Worm (Caenorhabditis elegans) whole organism, L4 larva: ENCODE measurements around the gene sru-35.

Experiments used
- F10B5.3 ChIP-seq: sonication (generic microtip); optimal IDR thresholded peaks from 2 replicates; lab custom pipeline; 2016; ENCODE audit warnings: mild to moderate bottlenecking, missing genetic modification characterization, missing compliant biosample characterization
- F37D6.2 ChIP-seq: sonication (generic microtip); optimal IDR thresholded peaks from 2 replicates; lab custom pipeline; 2016; ENCODE audit warnings: mild to moderate bottlenecking, missing genetic modification characterization, missing compliant biosample characterization
- F44E2.7 ChIP-seq: fragments of 200-800 bp; sonication (Bioruptor generic); IDR thresholded peaks from 2 replicates; pipeline ENCODE4 v2.1.2; 2022; ENCODE audit warnings: missing genetic modification characterization, missing compliant biosample characterization
- T20F7.1 ChIP-seq: fragments of 200-800 bp; sonication (Bioruptor generic); optimal IDR thresholded peaks from 2 replicates; lab custom pipeline; 2018; ENCODE audit warnings: mild to moderate bottlenecking, missing genetic modification characterization, missing compliant biosample characterization
- T26A8.4 ChIP-seq: fragments of 200-800 bp; sonication (Bioruptor generic); IDR thresholded peaks from 2 replicates; pipeline ENCODE4 v1.3.6; 2022; ENCODE audit warnings: missing genetic modification characterization, missing compliant biosample characterization
- Y5F2A.4 ChIP-seq: fragments of 200-800 bp; sonication (Bioruptor generic); optimal IDR thresholded peaks from 2 replicates; lab custom pipeline; 2018; ENCODE audit warnings: mild to moderate bottlenecking, missing genetic modification characterization, missing compliant biosample characterization
- Y75B8A.6 ChIP-seq: fragments of 200-800 bp; sonication (Bioruptor generic); IDR thresholded peaks from 2 replicates; pipeline ENCODE4 v1.3.6; 2022; ENCODE audit warnings: missing genetic modification reagents, missing genetic modification characterization, missing compliant biosample characterization
- aly-2 ChIP-seq: sonication (generic microtip); optimal IDR thresholded peaks from 2 replicates; lab custom pipeline; 2018; ENCODE audit warnings: missing biosample characterization, missing genetic modification characterization
- ceh-20 ChIP-seq: fragments of 200-800 bp; sonication (Bioruptor generic); IDR thresholded peaks from 2 replicates; pipeline ENCODE4 v1.3.6; 2022; ENCODE audit warnings: missing genetic modification reagents, missing genetic modification characterization, missing compliant biosample characterization
- ceh-32 ChIP-seq: sonication (generic microtip); optimal IDR thresholded peaks from 2 replicates; lab custom pipeline; 2016; ENCODE audit warnings: mild to moderate bottlenecking, missing genetic modification characterization, missing compliant biosample characterization; ENCODE audit not compliant: poor library complexity
- ceh-44 ChIP-seq: fragments of 200-800 bp; sonication (Bioruptor generic); IDR thresholded peaks from 2 replicates; pipeline ENCODE4 v1.3.6; 2022; ENCODE audit warnings: missing genetic modification reagents, missing genetic modification characterization, missing compliant biosample characterization
- ceh-62 ChIP-seq: sonication (generic microtip); optimal IDR thresholded peaks from 2 replicates; lab custom pipeline; 2017; ENCODE audit warnings: missing biosample characterization, missing genetic modification characterization
- cey-2 ChIP-seq: sonication (generic microtip); optimal IDR thresholded peaks from 3 replicates; lab custom pipeline; 2017; ENCODE audit warnings: missing genetic modification characterization, mild to moderate bottlenecking, missing compliant biosample characterization, antibody characterized with exemption, borderline replicate concordance; ENCODE audit not compliant: insufficient read depth
- daf-8 ChIP-seq: fragments of 200-800 bp; sonication (Bioruptor generic); IDR thresholded peaks from 2 replicates; pipeline ENCODE4 v1.3.6; 2022; ENCODE audit warnings: missing genetic modification characterization, missing compliant biosample characterization
- dmd-8 ChIP-seq: fragments of 200-800 bp; sonication (Bioruptor generic); IDR thresholded peaks from 2 replicates; pipeline ENCODE4 v1.3.6; 2022; ENCODE audit warnings: missing genetic modification characterization, missing compliant biosample characterization
- duxl-1 ChIP-seq: sonication (generic microtip); optimal IDR thresholded peaks from 2 replicates; lab custom pipeline; 2016; ENCODE audit warnings: mild to moderate bottlenecking, missing genetic modification characterization, moderate library complexity, missing compliant biosample characterization; ENCODE audit not compliant: poor library complexity
- egl-43 ChIP-seq: fragments of 200-800 bp; sonication (Bioruptor generic); IDR thresholded peaks from 2 replicates; pipeline ENCODE4 v1.3.6; 2022; ENCODE audit warnings: missing genetic modification reagents, missing genetic modification characterization, missing compliant biosample characterization
- fkh-10 ChIP-seq: fragments of 150-350 bp; optimal IDR thresholded peaks from 2 replicates; lab custom pipeline; 2014; ENCODE audit warnings: missing biosample characterization, missing genetic modification reagents, missing genetic modification characterization
- fos-1 ChIP-seq: fragments of 150-350 bp; optimal IDR thresholded peaks from 2 replicates; lab custom pipeline; 2014; ENCODE audit warnings: missing biosample characterization, missing genetic modification characterization
- gei-8 ChIP-seq: fragments of 200-800 bp; sonication (Bioruptor generic); optimal IDR thresholded peaks from 2 replicates; lab custom pipeline; 2018; ENCODE audit warnings: mild to moderate bottlenecking, missing genetic modification characterization, missing compliant biosample characterization
- hlh-30 ChIP-seq: sonication (generic microtip); optimal IDR thresholded peaks from 2 replicates; lab custom pipeline; 2017; ENCODE audit warnings: antibody characterized with exemption, mild to moderate bottlenecking, missing genetic modification characterization, missing compliant biosample characterization; ENCODE audit not compliant: insufficient read depth
- jun-1 ChIP-seq: fragments of 150-350 bp; optimal IDR thresholded peaks from 2 replicates; lab custom pipeline; 2014; ENCODE audit warnings: missing biosample characterization, missing genetic modification reagents, missing genetic modification characterization
- lin-15B ChIP-seq: fragments of 150-350 bp; sonication (generic microtip); optimal IDR thresholded peaks from 3 replicates; lab custom pipeline; 2014; ENCODE audit warnings: missing biosample characterization, missing genetic modification characterization
- lin-38 ChIP-seq: fragments of 200-800 bp; sonication (Bioruptor generic); IDR thresholded peaks from 2 replicates; pipeline ENCODE4 v1.3.6; 2022; ENCODE audit warnings: missing genetic modification reagents, missing genetic modification characterization, missing compliant biosample characterization
- lsy-2 ChIP-seq, 2 experiments: fragments of 150-350 bp in 1 of 2; sonication (generic microtip) in 1 of 2; optimal IDR thresholded peaks; 2 replicates each; lab custom pipeline; 2014 to 2017; ENCODE audit warnings: missing biosample characterization in 2 of 2, missing genetic modification characterization in 2 of 2
- mdt-29 ChIP-seq: fragments of 200-800 bp; sonication (Bioruptor generic); IDR thresholded peaks from 2 replicates; pipeline ENCODE4 v1.3.6; 2022; ENCODE audit warnings: missing genetic modification reagents, missing genetic modification characterization, missing compliant biosample characterization
- mxl-2 ChIP-seq: fragments of 200-800 bp; sonication (Bioruptor generic); conservative IDR thresholded peaks from 2 replicates; pipeline ENCODE4 v1.3.6; 2022; ENCODE audit warnings: missing genetic modification reagents, missing genetic modification characterization, missing compliant biosample characterization
- nhr-102 ChIP-seq: sonication (generic microtip); optimal IDR thresholded peaks from 2 replicates; lab custom pipeline; 2016; ENCODE audit warnings: mild to moderate bottlenecking, missing genetic modification characterization, moderate library complexity, missing compliant biosample characterization
- nhr-11 ChIP-seq: fragments of 150-350 bp; optimal IDR thresholded peaks from 2 replicates; lab custom pipeline; 2014; ENCODE audit warnings: missing biosample characterization, missing genetic modification characterization
- nhr-25 ChIP-seq: sonication (generic microtip); optimal IDR thresholded peaks from 2 replicates; lab custom pipeline; 2017; ENCODE audit warnings: missing genetic modification characterization, mild to moderate bottlenecking, missing compliant biosample characterization, antibody characterized with exemption, moderate library complexity, borderline replicate concordance; ENCODE audit not compliant: insufficient read depth
- nhr-28 ChIP-seq: fragments of 150-350 bp; optimal IDR thresholded peaks from 2 replicates; lab custom pipeline; 2014; ENCODE audit warnings: missing biosample characterization, missing genetic modification characterization
- nhr-42 ChIP-seq: fragments of 200-800 bp; sonication (Bioruptor generic); IDR thresholded peaks from 2 replicates; pipeline ENCODE4 v1.3.6; 2022; ENCODE audit warnings: missing genetic modification characterization, missing compliant biosample characterization
- nhr-6 ChIP-seq: fragments of 150-350 bp; optimal IDR thresholded peaks from 2 replicates; lab custom pipeline; 2014; ENCODE audit warnings: missing biosample characterization, missing genetic modification characterization
- nhr-76 ChIP-seq: fragments of 150-350 bp; optimal IDR thresholded peaks from 2 replicates; lab custom pipeline; 2014; ENCODE audit warnings: missing biosample characterization, missing genetic modification characterization
- pqm-1 ChIP-seq: sonication (generic microtip); optimal IDR thresholded peaks from 2 replicates; lab custom pipeline; 2017; ENCODE audit warnings: missing biosample characterization, missing genetic modification characterization
- snpc-1.2 ChIP-seq: fragments of 200-800 bp; sonication (Bioruptor generic); IDR thresholded peaks from 2 replicates; pipeline ENCODE4 v1.3.6; 2022; ENCODE audit warnings: missing genetic modification reagents, missing genetic modification characterization, missing compliant biosample characterization
- tra-1 ChIP-seq: fragments of 200-800 bp; sonication (Bioruptor generic); IDR thresholded peaks from 2 replicates; pipeline ENCODE4 v1.3.6; 2022; ENCODE audit warnings: missing genetic modification reagents, missing genetic modification characterization, missing compliant biosample characterization
- vab-7 ChIP-seq: fragments of 200-800 bp; sonication (Bioruptor generic); IDR thresholded peaks from 2 replicates; pipeline ENCODE4 v1.3.6; 2022; ENCODE audit warnings: missing genetic modification reagents, missing genetic modification characterization, missing compliant biosample characterization
- zfp-2 ChIP-seq: sonication (generic microtip); optimal IDR thresholded peaks from 2 replicates; lab custom pipeline; 2016; ENCODE audit warnings: mild to moderate bottlenecking, missing genetic modification characterization, missing compliant biosample characterization
- ztf-7 ChIP-seq: fragments of 150-350 bp; optimal IDR thresholded peaks from 2 replicates; lab custom pipeline; 2014; ENCODE audit warnings: missing biosample characterization, missing genetic modification characterization

sru-35 gene

ce11 chrIV:8754727-8755126 is 35.3 kb downstream of the sru-35 start, which contains the start of gene elli-1:
elli-1 (minus strand) TSS chrIV:8754827.
- TF ChIP-seq ztf-7 (tag; lab: Kevin White, UChicago), result no peak
- TF ChIP-seq T26A8.4, result no peak
- TF ChIP-seq cey-2 (tag; lab: Kevin White, UChicago), result no peak
- no peak for TF ChIP-seq nhr-42
- TF ChIP-seq ceh-32 (tag; lab: Kevin White, UChicago), result no peak
- no peak for TF ChIP-seq lsy-2 (tag; optimal IDR thresholded peaks at IDR 0.05; lab: Kevin White, UChicago)
- TF ChIP-seq dmd-8 (GFP tag; lab: Robert Waterston, UW), result no peak

ce11 chrIV:8754146-8754545 is 35.9 kb downstream of the sru-35 start:
- TF ChIP-seq nhr-102 (no peak), aly-2 (tag; lab: Kevin White, UChicago) (no peak), fkh-10 (no peak), mxl-2 (GFP tag; lab: Robert Waterston, UW) (no peak), snpc-1.2 (0 out of 2 replicates have a peak, but pooled peaks have one; percentile 6)

ce11 chrIV:8752492-8752891 is 37.6 kb downstream of the sru-35 start:
- peak; percentile 34; the same call in 1 of the 2 replicates for TF ChIP-seq snpc-1.2
- TF ChIP-seq nhr-6, result no peak

ce11 chrIV:8748967-8749366 is 41.1 kb downstream of the sru-35 start:
- no peak for TF ChIP-seq nhr-28 (tag; lab: Kevin White, UChicago)
- TF ChIP-seq vab-7 (GFP tag; lab: Robert Waterston, UW), result no peak
- TF ChIP-seq lin-15B (tag; lab: Kevin White, UChicago), result no peak
- TF ChIP-seq Y5F2A.4, result no peak
- TF ChIP-seq Y75B8A.6, result no peak
- TF ChIP-seq zfp-2 (tag; lab: Kevin White, UChicago), result no peak
- TF ChIP-seq fos-1 (tag; lab: Kevin White, UChicago), result no peak
- TF ChIP-seq gei-8 (GFP tag; lab: Kevin White, UChicago), result no peak
- TF ChIP-seq mdt-29 (GFP tag; lab: Robert Waterston, UW), result no peak

ce11 chrIV:8745591-8746302 is 44.3 kb downstream of the sru-35 start, which contains the start of the genes F20C5.7 and parg-1:
F20C5.7 (minus strand) TSS chrIV:8745691.
parg-1 (plus strand) TSS chrIV:8746252.
- no peak for TF ChIP-seq egl-43 (GFP tag; lab: Robert Waterston, UW)
- TF ChIP-seq nhr-11, result no peak
- no peak for TF ChIP-seq lin-38 (GFP tag; lab: Robert Waterston, UW)
- TF ChIP-seq F10B5.3 (tag; lab: Kevin White, UChicago), result no peak
- no peak for TF ChIP-seq ceh-20
- no peak for TF ChIP-seq ceh-62 (tag; lab: Kevin White, UChicago)
- no peak for TF ChIP-seq tra-1 (GFP tag; lab: Robert Waterston, UW)
- no peak for TF ChIP-seq daf-8 (GFP tag; lab: Robert Waterston, UW)
- TF ChIP-seq nhr-25 (tag; lab: Kevin White, UChicago), result no peak
- no peak for TF ChIP-seq pqm-1 (tag; lab: Kevin White, UChicago)
- no peak for TF ChIP-seq duxl-1 (tag; lab: Kevin White, UChicago)
- TF ChIP-seq nhr-76, result no peak
- TF ChIP-seq T20F7.1 (GFP tag; lab: Kevin White, UChicago), result no peak
- no peak for TF ChIP-seq ceh-44 (GFP tag; lab: Robert Waterston, UW)
- no peak for TF ChIP-seq F37D6.2 (tag; lab: Kevin White, UChicago)
- no peak for TF ChIP-seq T26A8.4
- no peak for TF ChIP-seq hlh-30 (tag; lab: Kevin White, UChicago)
- TF ChIP-seq gei-8 (GFP tag; lab: Kevin White, UChicago), result no peak
- TF ChIP-seq jun-1 (tag; lab: Kevin White, UChicago), result no peak
- no peak for TF ChIP-seq F44E2.7 (GFP tag; lab: Robert Waterston, UW)
